Worm (Caenorhabditis elegans) whole organism, L2 larva: ENCODE measurements around the gene F25G6.9.
"Not testable (repeated sequence)": the region's sequence is repeated elsewhere in the genome, so short reads cannot be mapped to it uniquely, and the experiment has no call there.

Source experiments
- ama-1 ChIP-seq: fragments of 150-350 bp; optimal IDR thresholded peaks from 2 replicates; lab custom pipeline; 2018; ENCODE audit warnings: inconsistent platforms
- dmd-4 ChIP-seq: sonication (generic microtip); optimal IDR thresholded peaks from 2 replicates; lab custom pipeline; 2017; ENCODE audit warnings: missing biosample characterization, missing genetic modification characterization
- nhr-12 ChIP-seq: fragments of 150-350 bp; optimal IDR thresholded peaks from 2 replicates; lab custom pipeline; 2014; ENCODE audit warnings: missing biosample characterization, missing genetic modification characterization
- nhr-25 ChIP-seq: fragments of 150-350 bp; sonication (generic microtip); optimal IDR thresholded peaks from 3 replicates; lab custom pipeline; 2014; ENCODE audit warnings: missing biosample characterization, missing genetic modification characterization
- ztf-4 ChIP-seq: fragments of 150-350 bp; optimal IDR thresholded peaks from 2 replicates; lab custom pipeline; 2014; ENCODE audit warnings: missing biosample characterization, missing genetic modification characterization

DNA sequence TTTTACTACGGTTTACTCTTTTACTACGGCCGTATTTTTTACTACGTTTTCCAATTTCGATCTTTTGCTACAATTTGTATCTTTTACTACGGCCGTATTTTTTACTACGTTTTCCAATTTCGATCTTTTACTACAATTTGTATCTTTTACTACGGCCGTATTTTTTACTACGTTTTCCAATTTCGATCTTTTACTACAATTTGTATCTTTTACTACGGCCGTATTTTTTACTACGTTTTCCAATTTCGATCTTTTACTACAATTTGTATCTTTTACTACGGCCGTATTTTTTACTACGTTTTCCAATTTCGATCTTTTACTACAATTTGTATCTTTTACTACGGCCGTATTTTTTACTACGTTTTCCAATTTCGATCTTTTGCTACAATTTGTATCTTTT lies 5.0 kb upstream of the F25G6.9 start, which contains the start of gene F25G6.1:
- not testable (repeated sequence) for TF ChIP-seq nhr-25 (tag; lab: Kevin White, UChicago); ztf-4 (tag; lab: Kevin White, UChicago); dmd-4; ama-1; nhr-12 (tag; lab: Kevin White, UChicago)
